Worm (Caenorhabditis elegans) whole organism, mixed stage, embryonic: ENCODE results near the gene ZK218.7.

Source experiments
- M03D4.4 ChIP-seq: sonication (generic microtip); optimal IDR thresholded peaks from 2 replicates; lab custom pipeline; 2017; ENCODE audit warnings: mild to moderate bottlenecking, missing genetic modification characterization, missing compliant biosample characterization
- bed-3 ChIP-seq: fragments of 200-800 bp; sonication (Bioruptor generic); optimal IDR thresholded peaks from 3 replicates; lab custom pipeline; 2018; ENCODE audit warnings: mild to moderate bottlenecking, missing genetic modification characterization, moderate library complexity, missing compliant biosample characterization
- blmp-1 ChIP-seq: fragments of 150-350 bp; optimal IDR thresholded peaks from 2 replicates; lab custom pipeline; 2014; ENCODE audit warnings: missing biosample characterization, missing genetic modification characterization
- ceh-39 ChIP-seq: fragments of 150-350 bp; optimal IDR thresholded peaks from 2 replicates; lab custom pipeline; 2014; ENCODE audit warnings: missing biosample characterization, missing genetic modification characterization
- ceh-43 ChIP-seq: fragments of 200-800 bp; sonication (Bioruptor generic); optimal IDR thresholded peaks from 2 replicates; lab custom pipeline; 2018; ENCODE audit warnings: mild to moderate bottlenecking, missing genetic modification characterization, moderate library complexity, missing compliant biosample characterization
- ceh-83 ChIP-seq: fragments of 200-800 bp; sonication (Bioruptor generic); optimal IDR thresholded peaks from 2 replicates; lab custom pipeline; 2018; ENCODE audit warnings: mild to moderate bottlenecking, missing genetic modification characterization, missing compliant biosample characterization
- ces-1 ChIP-seq: fragments of 150-350 bp; optimal IDR thresholded peaks from 2 replicates; lab custom pipeline; 2014; ENCODE audit warnings: missing biosample characterization, missing genetic modification reagents, missing genetic modification characterization
- cnd-1 ChIP-seq: fragments of 200-800 bp; sonication (Bioruptor generic); optimal IDR thresholded peaks from 2 replicates; lab custom pipeline; 2018; ENCODE audit warnings: mild to moderate bottlenecking, missing genetic modification characterization, missing compliant biosample characterization
- drap-1 ChIP-seq: fragments of 200-800 bp; sonication (Bioruptor generic); optimal IDR thresholded peaks from 3 replicates; lab custom pipeline; 2018; ENCODE audit warnings: mild to moderate bottlenecking, missing genetic modification characterization, missing compliant biosample characterization
- elt-3 ChIP-seq: fragments of 150-350 bp; optimal IDR thresholded peaks from 2 replicates; lab custom pipeline; 2014; ENCODE audit warnings: missing biosample characterization, missing genetic modification characterization
- flh-1 ChIP-seq: fragments of 200-800 bp; sonication (Bioruptor generic); optimal IDR thresholded peaks from 2 replicates; lab custom pipeline; 2018; ENCODE audit warnings: mild to moderate bottlenecking, missing genetic modification characterization, moderate library complexity, missing compliant biosample characterization
- lin-13 ChIP-seq: fragments of 150-350 bp; optimal IDR thresholded peaks from 2 replicates; lab custom pipeline; 2014; ENCODE audit warnings: missing biosample characterization, missing genetic modification characterization
- lin-32 ChIP-seq: fragments of 200-800 bp; sonication (Bioruptor generic); optimal IDR thresholded peaks from 2 replicates; lab custom pipeline; 2018; ENCODE audit warnings: mild to moderate bottlenecking, missing genetic modification characterization, missing compliant biosample characterization
- lsy-2 ChIP-seq: fragments of 150-350 bp; optimal IDR thresholded peaks from 2 replicates; lab custom pipeline; 2014; ENCODE audit warnings: missing biosample characterization, missing genetic modification characterization
- mab-5 ChIP-seq: fragments of 150-350 bp; optimal IDR thresholded peaks from 2 replicates; lab custom pipeline; 2014; ENCODE audit warnings: missing biosample characterization, missing genetic modification characterization
- mep-1 ChIP-seq: fragments of 150-350 bp; optimal IDR thresholded peaks from 2 replicates; lab custom pipeline; 2017; ENCODE audit warnings: missing biosample characterization, missing genetic modification reagents, missing genetic modification characterization, inconsistent platforms
- mls-2 ChIP-seq: sonication (generic microtip); optimal IDR thresholded peaks from 2 replicates; lab custom pipeline; 2016; ENCODE audit warnings: mild to moderate bottlenecking, missing genetic modification characterization, moderate library complexity, missing compliant biosample characterization
- nhr-12 ChIP-seq: fragments of 150-350 bp; optimal IDR thresholded peaks from 2 replicates; lab custom pipeline; 2014; ENCODE audit warnings: missing biosample characterization, missing genetic modification characterization
- nhr-2 ChIP-seq: fragments of 150-350 bp; optimal IDR thresholded peaks from 2 replicates; lab custom pipeline; 2014; ENCODE audit warnings: missing biosample characterization, missing genetic modification characterization
- nhr-237 ChIP-seq: fragments of 150-350 bp; optimal IDR thresholded peaks from 2 replicates; lab custom pipeline; 2014; ENCODE audit warnings: missing biosample characterization, missing genetic modification characterization
- nhr-28 ChIP-seq: fragments of 150-350 bp; optimal IDR thresholded peaks from 2 replicates; lab custom pipeline; 2014; ENCODE audit warnings: missing biosample characterization, missing genetic modification characterization
- nhr-76 ChIP-seq: sonication (generic microtip); optimal IDR thresholded peaks from 2 replicates; lab custom pipeline; 2017; ENCODE audit warnings: missing biosample characterization, missing genetic modification characterization
- pha-4 ChIP-seq: fragments of 150-350 bp; optimal IDR thresholded peaks from 2 replicates; lab custom pipeline; 2018; ENCODE audit warnings: missing biosample characterization, missing genetic modification reagents, missing genetic modification characterization
- sem-2 ChIP-seq: fragments of 200-800 bp; sonication (Bioruptor generic); optimal IDR thresholded peaks from 2 replicates; lab custom pipeline; 2018; ENCODE audit warnings: mild to moderate bottlenecking, missing genetic modification characterization, missing compliant biosample characterization
- snpc-4 ChIP-seq: fragments of 150-350 bp; optimal IDR thresholded peaks from 2 replicates; lab custom pipeline; 2014; ENCODE audit warnings: missing biosample characterization, missing genetic modification characterization
- sptf-1 ChIP-seq: sonication (generic microtip); optimal IDR thresholded peaks from 2 replicates; lab custom pipeline; 2017; ENCODE audit warnings: mild to moderate bottlenecking, missing genetic modification characterization, moderate library complexity, missing compliant biosample characterization
- unc-120 ChIP-seq: sonication (generic microtip); optimal IDR thresholded peaks from 2 replicates; lab custom pipeline; 2017; ENCODE audit warnings: missing genetic modification characterization, missing compliant biosample characterization; ENCODE audit not compliant: poor library complexity, severe bottlenecking
- unc-39 ChIP-seq: fragments of 150-350 bp; optimal IDR thresholded peaks from 2 replicates; lab custom pipeline; 2014; ENCODE audit warnings: missing biosample characterization, missing genetic modification characterization
- unc-62 ChIP-seq: fragments of 150-350 bp; optimal IDR thresholded peaks from 2 replicates; lab custom pipeline; 2014; ENCODE audit warnings: missing biosample characterization, missing genetic modification reagents, missing genetic modification characterization
- zip-8 ChIP-seq: fragments of 150-350 bp; optimal IDR thresholded peaks from 2 replicates; lab custom pipeline; 2014; ENCODE audit warnings: missing biosample characterization, missing genetic modification characterization
- ztf-11 ChIP-seq: fragments of 150-350 bp; optimal IDR thresholded peaks from 2 replicates; lab custom pipeline; 2014; ENCODE audit warnings: missing biosample characterization, missing genetic modification characterization

The ZK218.7 gene

DNA sequence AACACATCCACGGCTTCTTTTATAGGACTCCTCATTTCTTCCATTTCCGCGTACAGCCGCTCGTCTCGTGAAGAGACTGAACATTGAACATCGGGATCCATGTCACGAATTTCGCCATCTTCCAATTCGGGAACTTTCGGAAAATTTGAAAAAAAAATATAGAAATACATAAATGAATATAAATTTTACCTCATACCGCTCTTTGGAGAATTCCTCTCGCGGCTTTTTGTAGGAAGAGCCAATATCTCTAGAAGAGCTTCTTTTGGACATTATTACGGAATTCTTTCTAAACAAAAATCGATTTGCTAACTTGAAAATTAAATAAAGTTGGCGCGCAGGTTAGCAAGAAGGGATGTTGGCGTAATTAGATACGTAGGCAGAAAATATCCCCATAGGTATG lies 22.9 kb upstream of the ZK218.7 start, which contains the start of gene T05E12.9:
TSS of gene T05E12.9 (minus strand) at position 101 of the 400 bp plus-strand sequence.
- TF ChIP-seq lsy-2 (tag; lab: Kevin White, UChicago) (no peak), lin-13 (tag; lab: Kevin White, UChicago) (no peak), bed-3 (GFP tag; lab: Kevin White, UChicago) (no peak), flh-1 (GFP tag; lab: Kevin White, UChicago) (no peak), ceh-43 (GFP tag; lab: Kevin White, UChicago) (no peak), sptf-1 (tag; lab: Kevin White, UChicago) (no peak), M03D4.4 (tag; lab: Kevin White, UChicago) (no peak), ceh-83 (GFP tag; lab: Kevin White, UChicago) (no peak), nhr-2 (no peak), drap-1 (GFP tag; lab: Kevin White, UChicago) (no peak), sem-2 (GFP tag; lab: Kevin White, UChicago) (no peak), elt-3 (tag; lab: Kevin White, UChicago) (no peak), mab-5 (tag; lab: Kevin White, UChicago) (no peak), ces-1 (no peak), unc-62 (GFP tag; lab: Kevin White, UChicago) (no peak), cnd-1 (tag; lab: Kevin White, UChicago) (no peak)

DNA sequence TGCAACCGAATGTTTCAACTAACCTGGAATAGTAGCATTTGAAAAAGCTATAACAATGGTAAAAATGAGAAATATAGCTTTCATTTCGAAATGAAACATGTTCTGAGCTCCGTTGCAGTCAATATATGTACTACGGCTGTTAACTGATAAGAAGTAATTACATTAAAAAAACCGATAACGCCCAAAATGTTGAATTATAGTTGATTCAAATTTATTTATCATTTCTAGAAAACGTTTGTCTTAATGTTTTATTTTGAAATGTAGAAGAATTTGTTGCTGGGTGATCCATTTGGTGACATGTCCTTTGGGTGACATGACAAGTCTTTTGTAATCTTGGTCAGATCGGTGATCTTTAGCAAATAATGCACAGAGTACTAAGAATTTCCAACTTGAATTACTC lies 16.2 kb upstream of the ZK218.7 start, which contains the start of gene T05E12.6:
TSS of gene T05E12.6 (minus strand) at position 101 of the 400 bp plus-strand sequence.
- TF ChIP-seq unc-62 (GFP tag; lab: Kevin White, UChicago) (no peak), blmp-1 (no peak), M03D4.4 (tag; lab: Kevin White, UChicago) (no peak), mls-2 (tag; lab: Kevin White, UChicago) (no peak), mab-5 (tag; lab: Kevin White, UChicago) (no peak), ceh-43 (GFP tag; lab: Kevin White, UChicago) (no peak), unc-39 (tag; lab: Kevin White, UChicago) (no peak), snpc-4 (tag; lab: Kevin White, UChicago) (no peak), ceh-83 (GFP tag; lab: Kevin White, UChicago) (no peak), unc-120 (tag; lab: Kevin White, UChicago) (no peak), bed-3 (GFP tag; lab: Kevin White, UChicago) (no peak), elt-3 (tag; lab: Kevin White, UChicago) (no peak), drap-1 (GFP tag; lab: Kevin White, UChicago) (no peak), nhr-12 (tag; lab: Kevin White, UChicago) (no peak), cnd-1 (tag; lab: Kevin White, UChicago) (no peak), lsy-2 (tag; lab: Kevin White, UChicago) (no peak), sem-2 (GFP tag; lab: Kevin White, UChicago) (no peak)
- TF ChIP-seq, all 35 proteins: peak for 0

DNA sequence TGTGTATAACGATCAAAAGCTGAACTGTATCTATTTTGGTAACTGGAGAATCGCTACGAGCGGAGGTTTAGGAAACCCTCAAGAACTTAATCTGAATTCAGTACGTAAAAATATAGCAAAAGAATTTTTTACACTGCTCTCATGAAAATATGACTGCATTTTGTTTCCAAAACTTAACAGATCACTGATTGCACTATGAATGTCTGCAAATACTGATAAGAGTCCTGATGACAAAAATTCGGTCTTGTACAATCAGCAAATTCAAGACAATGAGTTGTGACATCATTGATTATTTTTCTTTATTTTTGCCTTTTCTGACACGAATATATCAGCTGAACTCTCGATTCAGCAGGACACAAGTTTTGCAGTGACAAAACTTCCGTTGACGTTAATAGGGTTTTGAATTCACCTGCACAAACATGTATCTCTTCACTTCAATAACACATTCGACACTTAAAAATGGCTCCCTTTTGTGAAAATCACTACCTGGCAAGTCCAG lies 15.6 kb upstream of the ZK218.7 start, which contains the start of gene srh-237:
TSS of gene srh-237 (plus strand) at position 449 of the 499 bp plus-strand sequence.
- no peak for TF ChIP-seq nhr-76 (tag; lab: Kevin White, UChicago)
- no peak for TF ChIP-seq elt-3 (tag; lab: Kevin White, UChicago)
- TF ChIP-seq snpc-4 (tag; lab: Kevin White, UChicago), result no peak
- no peak for TF ChIP-seq nhr-12 (tag; lab: Kevin White, UChicago)
- TF ChIP-seq ceh-83 (GFP tag; lab: Kevin White, UChicago), result no peak
- TF ChIP-seq, all 35 proteins: peak for 0

DNA sequence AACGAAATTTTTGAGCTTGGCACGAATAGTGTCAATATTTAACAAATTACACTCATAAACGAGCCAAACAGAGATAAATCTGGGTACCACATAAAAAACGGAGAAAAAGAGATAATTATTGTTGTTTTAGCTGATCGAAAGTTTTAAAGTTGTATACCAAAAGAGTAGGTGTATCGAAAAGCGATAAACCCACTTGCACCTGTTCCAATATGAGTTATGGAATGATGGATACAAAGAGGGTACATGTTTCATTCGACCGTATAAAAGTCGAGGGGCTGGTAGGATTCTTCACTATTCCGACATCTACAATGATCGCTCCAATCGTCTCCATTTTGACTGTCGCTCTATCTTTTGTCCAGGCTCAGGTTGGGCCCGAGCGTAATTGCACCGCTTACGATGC lies 13.3 kb upstream of the ZK218.7 start, which contains the start of gene ZK218.1:
TSS of gene ZK218.1 (plus strand) at position 301 of the 400 bp plus-strand sequence.
- TF ChIP-seq nhr-28 (tag; lab: Kevin White, UChicago), result no peak
- TF ChIP-seq lin-32, result no peak
- no peak for TF ChIP-seq zip-8 (tag; lab: Kevin White, UChicago)
- TF ChIP-seq cnd-1 (tag; lab: Kevin White, UChicago), result no peak
- TF ChIP-seq mab-5 (tag; lab: Kevin White, UChicago), result no peak
- no peak for TF ChIP-seq M03D4.4 (tag; lab: Kevin White, UChicago)
- no peak for TF ChIP-seq ztf-11
- TF ChIP-seq blmp-1, result no peak
- no peak for TF ChIP-seq ceh-39
- no peak for TF ChIP-seq bed-3 (GFP tag; lab: Kevin White, UChicago)
- no peak for TF ChIP-seq ceh-43 (GFP tag; lab: Kevin White, UChicago)

DNA sequence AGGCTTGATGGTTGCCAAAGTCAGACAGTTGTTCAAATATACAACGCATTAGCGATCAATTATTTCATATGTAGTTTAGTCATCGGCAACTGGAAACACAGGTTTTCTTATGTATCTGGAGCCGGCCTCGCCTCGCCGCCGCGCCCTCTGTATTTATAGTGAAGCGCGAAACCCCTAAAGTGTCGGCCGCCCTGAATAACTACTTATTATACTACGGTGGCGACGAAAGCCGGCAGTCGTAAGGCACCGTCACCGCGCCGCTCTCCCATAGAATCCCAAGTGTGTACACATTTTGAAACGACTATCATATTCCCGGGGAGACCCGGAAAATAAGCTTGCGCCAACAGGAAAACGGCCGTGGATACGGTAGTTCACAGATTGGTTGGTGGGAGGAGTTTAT lies 11.0 kb upstream of the ZK218.7 start:
- TF ChIP-seq nhr-237 (tag; lab: Kevin White, UChicago) (no peak), ztf-11 (no peak), sem-2 (GFP tag; lab: Kevin White, UChicago) (no peak), pha-4 (tag; lab: Kevin White, UChicago) (no peak), blmp-1 (no peak), ceh-83 (GFP tag; lab: Kevin White, UChicago) (no peak), mep-1 (tag; lab: Kevin White, UChicago) (no peak), drap-1 (GFP tag; lab: Kevin White, UChicago) (no peak), bed-3 (GFP tag; lab: Kevin White, UChicago) (no peak), unc-62 (GFP tag; lab: Kevin White, UChicago) (no peak)
